Worm (Caenorhabditis elegans): ENCODE results near the gene C25G4.2.
"Not testable (repeated sequence)": the region's sequence is repeated elsewhere in the genome, so short reads cannot be mapped to it uniquely, and the experiment has no call there.

The C25G4.2 gene

DNA sequence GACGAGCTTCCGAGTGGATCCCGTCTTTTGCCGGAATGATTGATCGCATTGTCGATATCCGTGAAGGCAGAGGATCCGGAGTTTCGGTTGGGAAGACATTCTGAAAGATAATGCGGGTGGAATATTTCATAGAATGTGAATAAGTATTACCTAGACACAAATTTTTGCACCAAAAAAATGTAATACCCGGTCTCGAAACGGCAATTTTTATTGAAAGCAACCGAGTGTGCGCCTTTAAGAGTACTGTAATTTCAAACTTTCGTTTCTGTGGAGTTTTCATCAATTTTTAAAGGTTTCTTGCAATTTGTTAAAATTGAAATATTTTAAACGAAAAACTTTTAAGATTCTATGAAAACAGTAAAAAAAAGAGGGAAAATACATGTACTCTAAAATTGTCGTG is at the start of gene C25G4.2:
TSS of gene C25G4.2 (minus strand) at position 100 of the 400 bp plus-strand sequence.
- no peak for TF ChIP-seq unc-62 (GFP tag; optimal IDR thresholded peaks at IDR 0.05)

- no peak for TF ChIP-seq unc-62 (GFP tag; optimal IDR thresholded peaks at IDR 0.05)
Observed at ce11 chrIV:12490491-12490890, 46.7 kb upstream of the C25G4.2 start, which contains the start of gene him-6. Gene him-6 (plus strand): TSS chrIV:12490791.

DNA sequence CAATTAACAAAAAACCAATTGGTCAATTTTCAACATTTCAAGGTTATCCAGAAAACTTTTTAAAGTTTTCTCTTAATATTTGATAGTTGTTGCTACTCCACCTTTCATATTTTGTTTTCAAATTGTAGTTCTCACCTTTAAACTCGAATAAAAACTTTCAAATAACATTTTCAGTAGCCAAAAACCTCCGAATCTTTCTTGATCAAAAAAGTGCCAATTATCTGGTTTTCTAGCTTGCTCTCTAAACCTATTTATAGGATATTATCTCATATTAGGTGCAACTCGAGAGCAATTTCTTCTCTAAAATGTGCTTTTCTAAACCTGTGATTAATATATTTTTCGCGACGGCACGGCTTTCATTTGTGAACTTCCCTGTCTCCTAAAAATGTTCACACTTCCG is 43.4 kb upstream of the C25G4.2 start, which contains the start of gene sru-26:
TSS of gene sru-26 (plus strand) at position 301 of the 400 bp plus-strand sequence.
- no peak for TF ChIP-seq unc-62 (GFP tag; optimal IDR thresholded peaks at IDR 0.05)

- TF ChIP-seq unc-62 (GFP tag; optimal IDR thresholded peaks at IDR 0.05) = not testable (repeated sequence)
Observed at ce11 chrIV:12484479-12484878, 40.6 kb upstream of the C25G4.2 start, which contains the start of gene T04A11.4. Gene T04A11.4 (minus strand): TSS chrIV:12484579.

DNA sequence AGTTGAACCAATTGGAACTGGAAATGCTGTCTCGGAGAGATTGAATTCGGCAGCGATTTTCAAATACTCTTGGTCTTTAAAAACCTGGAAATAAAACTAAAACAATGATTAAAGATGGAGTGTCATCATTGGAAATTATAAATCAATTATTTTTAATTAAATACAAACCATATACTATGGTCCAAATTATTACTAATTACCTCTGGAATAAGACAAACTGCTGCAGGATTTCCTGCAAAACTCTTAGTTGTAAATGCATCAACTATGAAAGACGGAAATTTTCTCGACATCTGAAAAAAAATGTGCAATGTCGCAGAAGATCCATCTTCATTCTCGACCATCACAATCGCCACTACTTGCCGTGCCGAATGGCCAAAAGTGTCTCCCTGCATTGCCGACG is 34.9 kb upstream of the C25G4.2 start, which contains the start of gene igdb-1:
TSS of gene igdb-1 (plus strand) at position 301 of the 400 bp plus-strand sequence.
- not testable (repeated sequence) for TF ChIP-seq unc-62 (GFP tag; optimal IDR thresholded peaks at IDR 0.05)

ce11 chrIV:12476942-12477341 is 33.1 kb upstream of the C25G4.2 start, which contains the start of gene T04A11.1:
Gene T04A11.1 (minus strand): TSS chrIV:12477042.
- not testable (repeated sequence) for TF ChIP-seq unc-62 (GFP tag; optimal IDR thresholded peaks at IDR 0.05)

DNA sequence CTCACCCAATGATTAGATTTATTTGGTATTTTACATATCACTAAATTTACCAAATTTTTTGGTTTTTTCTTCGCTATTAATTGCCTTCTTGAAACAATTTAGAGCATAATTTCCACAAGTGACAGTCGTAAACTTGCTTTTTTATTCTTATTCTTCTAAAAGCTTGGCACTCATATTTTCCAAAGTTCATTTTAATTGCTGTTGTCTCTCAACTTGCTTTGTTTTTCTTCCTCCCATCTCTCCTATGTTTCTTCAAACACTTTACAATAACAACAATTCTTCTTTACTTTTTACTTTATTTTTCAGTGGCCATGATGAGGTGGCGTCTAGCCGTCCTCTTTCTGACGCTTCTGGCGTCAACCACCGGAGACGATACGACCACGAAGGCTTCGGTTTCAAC is 24.5 kb upstream of the C25G4.2 start, which contains the start of gene igdb-2:
TSS of gene igdb-2 (plus strand) at position 301 of the 400 bp plus-strand sequence.
- no peak for TF ChIP-seq unc-62 (GFP tag; optimal IDR thresholded peaks at IDR 0.05)

ce11 chrIV:12467761-12468160 is 23.9 kb upstream of the C25G4.2 start:
- no peak for TF ChIP-seq unc-62 (GFP tag; optimal IDR thresholded peaks at IDR 0.05)

- no peak for TF ChIP-seq unc-62 (GFP tag; optimal IDR thresholded peaks at IDR 0.05)
Observed at ce11 chrIV:12464822-12465221, 21.0 kb upstream of the C25G4.2 start.

ce11 chrIV:12463370-12463769 is 19.5 kb upstream of the C25G4.2 start, which contains the start of gene C25G4.8:
Gene C25G4.8 (minus strand): TSS chrIV:12463470.
- TF ChIP-seq unc-62 (GFP tag; optimal IDR thresholded peaks at IDR 0.05) = no peak

DNA sequence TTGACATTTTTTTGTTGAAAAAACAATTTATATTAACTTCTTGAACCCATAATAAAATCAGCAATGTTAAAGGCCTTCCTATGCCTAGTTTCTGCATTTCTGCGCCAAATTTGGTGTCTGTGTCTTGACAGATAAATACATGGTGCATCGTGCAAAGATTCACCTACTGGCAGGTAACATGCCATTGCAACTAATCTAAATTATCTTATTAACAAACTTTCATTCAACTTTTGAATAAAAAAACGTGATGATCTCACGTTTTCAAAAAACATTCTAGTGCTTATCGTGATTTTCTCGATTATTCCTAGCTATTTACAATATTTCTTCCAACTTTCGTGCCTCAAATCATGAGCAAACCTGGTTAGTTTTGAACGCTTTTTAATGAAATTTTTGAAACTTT is 12.8 kb upstream of the C25G4.2 start, which contains the start of gene C25G4.7:
TSS of gene C25G4.7 (plus strand) at position 301 of the 400 bp plus-strand sequence.
- TF ChIP-seq unc-62 (GFP tag; optimal IDR thresholded peaks at IDR 0.05) = no peak

- no peak for TF ChIP-seq unc-62 (GFP tag; optimal IDR thresholded peaks at IDR 0.05)
Observed at ce11 chrIV:12454750-12455149, 10.9 kb upstream of the C25G4.2 start, which contains the start of gene smz-1. Gene smz-1 (plus strand): TSS chrIV:12455050.

DNA sequence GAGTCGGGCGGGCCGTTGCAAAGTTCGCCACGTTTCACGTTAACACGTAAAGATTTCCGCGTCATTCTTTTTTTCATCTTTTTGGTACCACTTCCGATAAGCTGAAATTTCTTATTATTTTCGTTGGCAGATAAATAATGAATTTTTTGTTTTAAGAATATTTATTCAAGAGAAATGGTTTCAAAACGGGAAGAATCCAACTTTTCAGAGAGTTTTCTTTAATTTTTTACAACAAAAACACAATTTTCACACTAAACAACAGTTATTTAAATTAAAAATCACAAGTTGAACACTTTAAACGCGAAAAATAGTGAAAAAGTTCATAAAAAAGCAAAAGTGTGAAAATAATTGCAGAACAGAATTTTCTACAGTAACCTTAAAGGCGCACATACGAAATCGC is 10.3 kb upstream of the C25G4.2 start, which contains the start of gene spe-44:
TSS of gene spe-44 (minus strand) at position 101 of the 400 bp plus-strand sequence.
- no peak for TF ChIP-seq unc-62 (GFP tag; optimal IDR thresholded peaks at IDR 0.05)

ce11 chrIV:12451225-12451831 is 7.5 kb upstream of the C25G4.2 start, which contains the start of gene dpy-26:
Gene dpy-26 (minus strand): TSS chrIV:12451335.
- no peak for TF ChIP-seq unc-62 (GFP tag; optimal IDR thresholded peaks at IDR 0.05)

DNA sequence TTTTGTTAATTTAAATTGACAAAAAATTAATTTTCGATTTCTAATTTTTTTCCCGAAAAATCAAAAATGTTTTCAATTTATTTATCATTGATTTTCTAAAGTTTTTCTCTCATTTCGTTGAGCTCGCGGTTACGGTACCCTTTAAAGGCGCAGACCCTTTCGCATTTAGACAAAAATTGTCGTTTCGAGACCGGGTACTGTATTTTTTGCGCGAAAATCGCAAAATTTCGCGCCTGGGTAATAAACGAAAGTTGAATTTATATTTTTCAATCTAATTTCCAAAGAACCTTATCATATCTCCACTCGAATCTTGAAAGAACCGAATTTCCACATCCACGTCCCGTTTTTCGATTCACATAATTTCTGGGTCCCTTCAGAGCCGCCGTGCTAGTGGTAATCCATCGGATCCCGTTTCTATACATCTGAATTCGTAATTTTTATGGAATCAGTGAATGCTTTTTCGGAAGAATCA is 1.7 kb upstream of the C25G4.2 start, which contains the start of gene C25G4.3:
TSS of gene C25G4.3 (minus strand) at position 422 of the 472 bp plus-strand sequence.
- no peak for TF ChIP-seq unc-62 (GFP tag; optimal IDR thresholded peaks at IDR 0.05)

DNA sequence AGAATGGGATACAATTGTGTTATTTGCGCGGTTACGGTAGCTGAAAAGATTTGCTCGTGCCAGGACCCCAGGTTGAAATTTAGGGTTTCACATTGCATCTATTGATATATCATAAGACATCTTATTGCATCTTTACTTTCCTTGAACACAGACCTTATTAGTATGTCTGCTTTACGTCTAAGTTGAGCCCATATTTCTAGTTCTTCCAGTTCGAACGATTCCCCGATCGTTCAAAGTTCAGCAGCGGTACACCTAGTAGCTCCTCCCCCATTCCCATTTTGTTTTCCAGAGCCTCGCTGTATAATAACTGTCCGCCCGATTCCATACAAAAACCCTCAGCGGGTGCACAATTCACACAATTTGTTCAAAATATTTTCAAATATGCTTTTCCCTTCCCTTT is 2.1 kb downstream of the C25G4.2 start, which contains the start of gene C25G4.17:
TSS of gene C25G4.17 (plus strand) at position 301 of the 400 bp plus-strand sequence.
- no peak for TF ChIP-seq unc-62 (GFP tag; optimal IDR thresholded peaks at IDR 0.05)

DNA sequence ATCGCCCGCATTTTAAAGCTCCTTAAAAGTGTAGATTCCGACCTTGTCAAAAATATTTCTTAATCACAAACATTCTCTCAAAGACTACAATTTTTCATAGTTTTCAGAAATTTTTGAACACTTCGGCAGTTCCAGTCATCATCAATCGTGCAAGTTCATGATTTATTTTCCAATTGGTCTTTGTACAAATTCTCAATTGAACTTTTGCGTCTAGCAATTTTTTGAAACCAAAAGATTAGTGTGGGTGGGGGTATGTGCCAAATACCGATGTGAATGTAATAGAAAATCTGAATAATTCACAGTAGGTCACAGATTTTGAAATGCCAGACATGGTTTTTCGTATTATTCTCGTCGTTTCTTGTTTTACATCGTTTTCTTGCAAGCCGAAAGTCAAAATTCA is 5.5 kb downstream of the C25G4.2 start, which contains the start of gene clec-185:
TSS of gene clec-185 (plus strand) at position 301 of the 400 bp plus-strand sequence.
- TF ChIP-seq unc-62 (GFP tag; optimal IDR thresholded peaks at IDR 0.05) = no peak
